Fruit fly (Drosophila melanogaster): ENCODE data around the gene CG9628.

Gene CG9628

dm6 chr3L:14622457-14622899 lies at the start of gene CG9628:
Gene CG9628, plus strand, starts transcription at chr3L:14622796.
- TF ChIP-seq CTCF (optimal IDR thresholded peaks at IDR 0.05) (no peak), CG8478 (optimal IDR thresholded peaks at IDR 0.05) (no peak)

DNA sequence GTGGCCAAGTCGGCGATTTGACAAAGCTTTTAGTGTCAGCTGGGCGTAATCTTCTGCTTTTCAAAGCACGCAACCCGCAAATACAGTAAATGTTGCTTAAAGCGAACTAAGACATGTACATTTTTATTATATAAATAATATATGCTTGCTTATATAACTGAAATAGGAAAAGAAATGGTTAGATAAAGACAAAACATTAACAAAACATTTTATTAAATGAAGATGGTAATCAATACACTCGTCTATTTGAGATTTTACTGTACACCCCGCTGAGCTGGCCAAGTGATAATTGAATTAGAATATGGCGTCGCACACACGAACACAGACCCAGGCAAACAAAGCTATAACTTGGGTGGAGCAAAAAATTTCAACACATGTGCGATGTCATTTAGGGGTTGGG lies 47.9 kb upstream of the CG9628 start:
- no peak for TF ChIP-seq CTCF (optimal IDR thresholded peaks at IDR 0.05)
- TF ChIP-seq CG8478 (optimal IDR thresholded peaks at IDR 0.05): no peak

- TF ChIP-seq CG8478 (optimal IDR thresholded peaks at IDR 0.05) (no peak), CTCF (optimal IDR thresholded peaks at IDR 0.05) (no peak)
Measured at dm6 chr3L:14575974-14576373, 46.6 kb upstream of the CG9628 start.

- TF ChIP-seq CG8478 (optimal IDR thresholded peaks at IDR 0.05) (no peak), CTCF (optimal IDR thresholded peaks at IDR 0.05) (peak in 1 of 2 experiments; percentile 37)
Measured at dm6 chr3L:14578896-14579295, 43.7 kb upstream of the CG9628 start.

DNA sequence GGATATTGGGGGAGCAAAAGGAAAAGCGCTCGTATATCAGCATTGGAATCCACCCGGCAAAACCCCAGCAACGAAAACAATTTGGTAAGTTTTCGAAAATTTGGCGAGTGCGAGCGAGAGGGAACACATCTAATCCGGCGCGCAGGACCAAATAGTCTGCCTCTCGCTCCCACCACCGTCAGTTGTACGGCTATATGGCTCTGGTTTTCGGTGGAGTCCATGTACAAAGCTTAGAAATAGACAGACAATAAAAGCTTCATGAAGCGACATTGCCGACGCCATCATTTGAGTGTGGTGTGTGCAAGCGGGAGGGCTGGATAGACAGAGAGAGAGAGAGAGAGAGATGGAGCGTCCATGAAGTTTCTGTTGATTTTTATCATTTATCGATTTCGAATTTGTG lies 42.3 kb upstream of the CG9628 start:
- no peak for TF ChIP-seq CTCF (optimal IDR thresholded peaks at IDR 0.05)
- TF ChIP-seq CG8478 (optimal IDR thresholded peaks at IDR 0.05): no peak

- no peak for TF ChIP-seq CTCF (optimal IDR thresholded peaks at IDR 0.05)
- TF ChIP-seq CG8478 (optimal IDR thresholded peaks at IDR 0.05): no peak
Measured at dm6 chr3L:14582736-14583135, 39.9 kb upstream of the CG9628 start.

DNA sequence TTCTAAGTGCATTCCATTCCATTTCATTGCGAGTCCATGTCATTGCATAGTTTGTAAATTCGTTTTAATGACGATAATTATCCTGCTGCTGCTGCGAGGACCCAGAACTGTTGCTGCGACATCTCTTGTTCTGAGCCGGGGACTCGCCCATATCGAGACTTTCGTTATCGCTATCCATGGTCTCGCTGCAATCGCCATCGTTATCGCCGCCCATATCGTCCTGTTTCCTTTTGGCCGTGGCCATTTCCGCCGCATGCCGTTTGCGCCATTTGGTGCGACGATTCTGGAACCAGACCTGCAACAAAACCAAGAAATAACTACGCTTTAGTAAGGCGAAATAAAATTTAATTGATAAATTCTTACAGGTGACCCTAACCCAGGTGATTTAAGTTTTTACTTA lies 38.8 kb upstream of the CG9628 start:
- TF ChIP-seq CG8478 (optimal IDR thresholded peaks at IDR 0.05): no peak
- TF ChIP-seq CTCF (optimal IDR thresholded peaks at IDR 0.05): no peak

DNA sequence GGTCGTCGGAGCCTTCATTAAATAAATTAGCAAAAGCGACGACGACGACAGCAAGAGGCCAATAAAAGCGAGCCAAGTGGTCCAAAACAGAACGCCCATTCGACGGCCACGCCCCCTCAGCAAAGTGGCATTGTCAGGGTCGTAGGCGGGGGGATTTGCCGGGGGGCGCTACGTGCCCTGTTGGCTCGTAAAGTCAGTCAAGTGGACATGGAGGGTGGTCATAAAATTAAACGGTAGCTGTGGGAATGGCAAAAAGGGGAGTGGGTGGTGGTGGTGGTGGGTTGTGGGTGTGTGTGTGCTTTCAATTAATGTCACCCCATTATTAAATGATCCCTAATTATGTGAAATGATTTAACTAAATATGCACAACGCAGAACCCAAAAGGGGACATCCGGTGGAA lies 31.6 kb upstream of the CG9628 start:
- TF ChIP-seq CTCF (optimal IDR thresholded peaks at IDR 0.05) (no peak), CG8478 (optimal IDR thresholded peaks at IDR 0.05) (no peak)

dm6 chr3L:14592166-14592565 lies 30.4 kb upstream of the CG9628 start:
- no peak for TF ChIP-seq CG8478 (optimal IDR thresholded peaks at IDR 0.05)
- TF ChIP-seq CTCF (optimal IDR thresholded peaks at IDR 0.05): no peak

- TF ChIP-seq CG8478 (optimal IDR thresholded peaks at IDR 0.05) (no peak), CTCF (optimal IDR thresholded peaks at IDR 0.05) (peak; percentile 41 to 49)
Measured at dm6 chr3L:14599503-14599902, 23.1 kb upstream of the CG9628 start, which contains the start of gene HGTX. Gene HGTX, minus strand, starts transcription at chr3L:14599540.

dm6 chr3L:14600570-14600969 lies 22.0 kb upstream of the CG9628 start:
- TF ChIP-seq CTCF (optimal IDR thresholded peaks at IDR 0.05) (no peak), CG8478 (optimal IDR thresholded peaks at IDR 0.05) (no peak)

dm6 chr3L:14603160-14603559 lies 19.4 kb upstream of the CG9628 start:
- TF ChIP-seq CG8478 (optimal IDR thresholded peaks at IDR 0.05) (no peak), CTCF (optimal IDR thresholded peaks at IDR 0.05) (peak; percentile 69 to 72)

dm6 chr3L:14605291-14605690 lies 17.3 kb upstream of the CG9628 start:
- TF ChIP-seq CG8478 (optimal IDR thresholded peaks at IDR 0.05): no peak

- no peak for TF ChIP-seq CG8478 (optimal IDR thresholded peaks at IDR 0.05)
- TF ChIP-seq CTCF (optimal IDR thresholded peaks at IDR 0.05): peak; percentile 69 to 88
Measured at dm6 chr3L:14607620-14608019, 15.0 kb upstream of the CG9628 start.

dm6 chr3L:14609138-14609729 lies 13.4 kb upstream of the CG9628 start:
- no peak for TF ChIP-seq CTCF (optimal IDR thresholded peaks at IDR 0.05)
- TF ChIP-seq CG8478 (optimal IDR thresholded peaks at IDR 0.05): no peak

dm6 chr3L:14610458-14610857 lies 12.1 kb upstream of the CG9628 start:
- no peak for TF ChIP-seq CTCF (optimal IDR thresholded peaks at IDR 0.05)
- no peak for TF ChIP-seq CG8478 (optimal IDR thresholded peaks at IDR 0.05)
